Worm (Caenorhabditis elegans): ENCODE measurements around the gene lgc-31.

The lgc-31 gene

DNA sequence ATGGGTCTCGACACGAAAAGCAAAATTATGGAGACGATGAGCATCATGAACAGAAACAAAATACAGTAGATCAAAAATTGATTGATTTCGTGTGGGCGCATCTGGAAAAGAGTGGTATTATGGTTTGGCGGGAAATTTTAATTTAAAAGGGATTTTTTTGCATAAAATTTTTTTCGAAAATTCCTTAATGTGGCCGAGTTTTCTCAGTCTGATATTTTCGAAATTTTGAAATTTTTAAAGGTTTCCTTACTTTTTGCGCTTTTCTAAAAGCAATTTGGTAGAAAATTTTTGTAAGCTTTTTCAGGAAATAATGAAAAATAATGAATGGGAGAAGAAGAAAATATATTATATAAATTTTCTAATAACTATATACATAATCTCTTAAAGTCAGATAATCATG lies 12.0 kb upstream of the lgc-31 start, which contains the start of gene F21A3.2:
F21A3.2 (minus strand) TSS at position 101 of the 400 bp plus-strand sequence.
- no peak for TF ChIP-seq tab-1 (GFP tag; IDR thresholded peaks at IDR 0.05)
- TF ChIP-seq flt-1 (GFP tag; IDR thresholded peaks at IDR 0.05): no peak
- no peak for TF ChIP-seq ztf-29 (GFP tag; IDR thresholded peaks at IDR 0.05)
- no peak for TF ChIP-seq cog-1 (tag; optimal IDR thresholded peaks at IDR 0.05)
- TF ChIP-seq ref-1 (GFP tag; conservative IDR thresholded peaks at IDR 0.05): no peak
- no peak for TF ChIP-seq ztf-23 (GFP tag; IDR thresholded peaks at IDR 0.05)
- no peak for TF ChIP-seq med-1 (GFP tag; optimal IDR thresholded peaks at IDR 0.05; ENCODE audit: insufficient read depth)
- no peak for TF ChIP-seq T22C8.4 (GFP tag; IDR thresholded peaks at IDR 0.05)
- no peak for TF ChIP-seq klf-2 (GFP tag; conservative IDR thresholded peaks at IDR 0.05)

DNA sequence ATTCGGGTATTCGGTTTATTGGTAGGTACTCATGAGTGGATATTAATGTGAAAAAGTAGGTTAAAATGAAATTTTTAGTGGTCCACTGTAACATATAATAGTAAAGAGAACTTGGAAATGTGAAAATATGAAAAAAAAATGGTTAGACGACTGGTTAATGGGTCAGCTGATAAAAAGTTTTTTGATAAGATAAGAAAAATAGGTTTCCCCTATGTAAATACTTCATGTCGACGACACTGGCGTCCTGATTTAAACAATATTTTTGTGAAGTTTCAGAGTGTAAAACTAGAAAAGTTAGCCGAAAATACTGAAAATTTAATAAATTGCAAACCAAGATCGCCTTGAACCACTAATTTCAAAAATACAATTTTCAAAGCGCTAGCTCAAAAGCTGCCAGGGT lies 11.3 kb upstream of the lgc-31 start, which contains the start of gene F21A3.11:
F21A3.11 (minus strand) TSS at position 117 of the 400 bp plus-strand sequence.
- TF ChIP-seq ztf-23 (GFP tag; IDR thresholded peaks at IDR 0.05) (no peak), tab-1 (GFP tag; IDR thresholded peaks at IDR 0.05) (no peak), ztf-29 (GFP tag; IDR thresholded peaks at IDR 0.05) (no peak), flt-1 (GFP tag; IDR thresholded peaks at IDR 0.05) (no peak), cog-1 (tag; optimal IDR thresholded peaks at IDR 0.05) (no peak), med-1 (GFP tag; optimal IDR thresholded peaks at IDR 0.05; ENCODE audit: insufficient read depth) (no peak), klf-2 (GFP tag; conservative IDR thresholded peaks at IDR 0.05) (no peak), ref-1 (GFP tag; conservative IDR thresholded peaks at IDR 0.05) (no peak), T22C8.4 (GFP tag; IDR thresholded peaks at IDR 0.05) (no peak)

DNA sequence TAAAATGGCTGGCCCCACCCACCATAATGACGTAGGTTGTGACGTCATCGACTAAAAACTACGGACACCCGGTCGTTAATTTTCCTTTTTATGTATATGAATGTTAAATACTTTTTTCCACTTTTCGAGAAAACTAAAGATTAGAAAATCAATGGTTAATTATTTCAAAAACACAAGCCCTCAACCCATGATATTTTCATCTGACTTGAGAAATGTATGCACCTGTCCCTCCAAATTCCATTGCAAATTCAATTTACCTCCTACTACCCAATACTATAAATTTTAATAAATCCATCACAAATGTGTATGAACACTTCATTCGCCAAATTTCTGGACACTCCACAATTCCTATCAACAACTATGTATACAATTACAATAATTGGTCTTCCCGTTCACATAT lies 7.2 kb upstream of the lgc-31 start, which contains the start of gene srh-276:
srh-276 (plus strand) TSS at position 301 of the 400 bp plus-strand sequence.
- TF ChIP-seq ztf-23 (GFP tag; IDR thresholded peaks at IDR 0.05) (no peak), T22C8.4 (GFP tag; IDR thresholded peaks at IDR 0.05) (no peak), ref-1 (GFP tag; conservative IDR thresholded peaks at IDR 0.05) (no peak), med-1 (GFP tag; optimal IDR thresholded peaks at IDR 0.05; ENCODE audit: insufficient read depth) (no peak), flt-1 (GFP tag; IDR thresholded peaks at IDR 0.05) (no peak), cog-1 (tag; optimal IDR thresholded peaks at IDR 0.05) (no peak), tab-1 (GFP tag; IDR thresholded peaks at IDR 0.05) (no peak), klf-2 (GFP tag; conservative IDR thresholded peaks at IDR 0.05) (no peak), ztf-29 (GFP tag; IDR thresholded peaks at IDR 0.05) (no peak)

DNA sequence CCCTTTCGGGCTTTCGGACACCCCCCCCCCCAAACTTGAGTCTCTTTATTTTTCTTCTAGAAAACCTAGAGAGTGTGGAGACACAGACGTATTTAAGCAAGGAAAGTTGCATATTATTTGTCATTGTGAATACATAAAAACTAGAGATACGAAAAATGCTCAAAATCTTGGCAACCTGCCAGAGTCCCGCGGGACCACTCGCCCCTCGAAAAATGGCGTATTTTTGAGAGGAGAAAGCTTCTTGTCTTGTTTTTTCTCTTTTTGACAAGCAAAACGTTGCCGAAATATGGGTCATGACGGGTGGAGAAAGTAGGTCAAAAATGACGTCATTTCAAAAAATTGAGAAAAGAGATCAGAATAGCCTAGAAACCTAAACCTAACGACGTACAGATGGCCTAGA lies 1.4 kb downstream of the lgc-31 start:
- TF ChIP-seq med-1 (GFP tag; optimal IDR thresholded peaks at IDR 0.05; ENCODE audit: insufficient read depth) (no peak), cog-1 (tag; optimal IDR thresholded peaks at IDR 0.05) (no peak), tab-1 (GFP tag; IDR thresholded peaks at IDR 0.05) (no peak), ref-1 (GFP tag; conservative IDR thresholded peaks at IDR 0.05) (no peak), flt-1 (GFP tag; IDR thresholded peaks at IDR 0.05) (no peak), ztf-23 (GFP tag; IDR thresholded peaks at IDR 0.05) (no peak), klf-2 (GFP tag; conservative IDR thresholded peaks at IDR 0.05) (no peak), ztf-29 (GFP tag; IDR thresholded peaks at IDR 0.05) (no peak), T22C8.4 (GFP tag; IDR thresholded peaks at IDR 0.05) (no peak)

DNA sequence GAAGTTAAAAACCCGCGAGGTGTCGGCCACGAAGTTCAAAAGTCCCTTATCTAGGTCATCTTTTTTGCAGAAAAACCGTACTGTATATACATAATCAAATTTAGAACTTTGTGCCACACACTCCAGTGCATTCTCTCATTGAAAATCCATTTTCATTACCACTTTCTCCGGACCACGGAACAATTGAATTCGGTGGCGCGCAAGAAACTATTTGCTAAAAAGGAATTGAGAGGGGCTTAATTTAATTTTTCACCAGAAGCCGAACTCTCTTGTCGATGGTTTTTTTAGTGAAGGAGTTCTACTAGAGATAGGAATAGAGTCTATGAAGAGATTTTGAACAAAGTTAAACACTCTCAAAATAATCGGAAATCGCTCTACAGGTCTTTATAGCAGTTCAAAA lies 2.0 kb downstream of the lgc-31 start:
- TF ChIP-seq T22C8.4 (GFP tag; IDR thresholded peaks at IDR 0.05) (no peak), cog-1 (tag; optimal IDR thresholded peaks at IDR 0.05) (no peak), ztf-23 (GFP tag; IDR thresholded peaks at IDR 0.05) (no peak), flt-1 (GFP tag; IDR thresholded peaks at IDR 0.05) (no peak), klf-2 (GFP tag; conservative IDR thresholded peaks at IDR 0.05) (no peak), tab-1 (GFP tag; IDR thresholded peaks at IDR 0.05) (no peak), ztf-29 (GFP tag; IDR thresholded peaks at IDR 0.05) (no peak), ref-1 (GFP tag; conservative IDR thresholded peaks at IDR 0.05) (no peak)

DNA sequence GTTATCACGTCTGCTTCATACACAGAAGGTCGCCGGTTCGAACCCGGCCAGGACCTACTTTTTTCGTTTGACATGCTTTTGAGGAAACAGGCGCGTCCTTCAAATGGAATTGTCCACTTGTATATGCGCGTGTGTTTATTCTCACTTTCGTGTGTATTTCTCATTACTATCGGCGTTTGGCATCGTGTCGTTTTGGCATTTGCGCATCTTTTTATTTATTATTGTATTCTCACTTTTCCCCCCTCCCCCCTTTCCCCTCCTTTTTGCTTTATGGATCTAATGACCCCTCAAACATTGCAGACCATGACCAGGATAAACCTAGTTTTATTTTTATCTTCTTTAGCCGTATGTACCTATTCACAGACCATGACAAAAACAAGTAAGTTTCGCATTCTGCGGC lies 4.4 kb downstream of the lgc-31 start, which contains the start of gene F21A3.3:
F21A3.3 (plus strand) TSS at position 301 of the 400 bp plus-strand sequence.
- TF ChIP-seq ztf-29 (GFP tag; IDR thresholded peaks at IDR 0.05): no peak
- no peak for TF ChIP-seq med-1 (GFP tag; optimal IDR thresholded peaks at IDR 0.05; ENCODE audit: insufficient read depth)
- TF ChIP-seq T22C8.4 (GFP tag; IDR thresholded peaks at IDR 0.05): no peak
- TF ChIP-seq flt-1 (GFP tag; IDR thresholded peaks at IDR 0.05): no peak
- TF ChIP-seq ztf-23 (GFP tag; IDR thresholded peaks at IDR 0.05): no peak

DNA sequence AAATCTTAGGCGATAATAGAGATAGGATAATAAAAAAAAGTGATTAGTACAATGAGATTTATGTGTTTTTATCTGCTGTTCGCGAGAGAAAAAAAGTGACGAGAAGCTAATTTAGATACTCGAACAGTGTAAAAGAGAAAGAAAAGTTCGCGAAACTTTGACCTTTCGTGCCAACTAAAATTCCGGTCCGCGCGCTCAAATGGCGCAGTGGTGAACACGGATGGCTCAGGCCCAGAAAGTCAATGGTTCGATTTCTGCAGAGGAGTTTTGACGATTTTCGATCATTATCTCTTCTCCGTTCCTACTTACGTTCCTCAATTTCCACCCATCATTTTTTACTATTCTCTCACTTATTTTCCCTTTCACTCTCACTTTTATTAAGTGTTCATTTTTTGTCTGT lies 5.3 kb downstream of the lgc-31 start:
- no peak for TF ChIP-seq klf-2 (GFP tag; conservative IDR thresholded peaks at IDR 0.05)
- TF ChIP-seq ref-1 (GFP tag; conservative IDR thresholded peaks at IDR 0.05): no peak
- no peak for TF ChIP-seq cog-1 (tag; optimal IDR thresholded peaks at IDR 0.05)
- no peak for TF ChIP-seq ztf-29 (GFP tag; IDR thresholded peaks at IDR 0.05)
- TF ChIP-seq tab-1 (GFP tag; IDR thresholded peaks at IDR 0.05): no peak
- no peak for TF ChIP-seq ztf-23 (GFP tag; IDR thresholded peaks at IDR 0.05)
- no peak for TF ChIP-seq T22C8.4 (GFP tag; IDR thresholded peaks at IDR 0.05)
- TF ChIP-seq med-1 (GFP tag; optimal IDR thresholded peaks at IDR 0.05; ENCODE audit: insufficient read depth): no peak
- no peak for TF ChIP-seq flt-1 (GFP tag; IDR thresholded peaks at IDR 0.05)

DNA sequence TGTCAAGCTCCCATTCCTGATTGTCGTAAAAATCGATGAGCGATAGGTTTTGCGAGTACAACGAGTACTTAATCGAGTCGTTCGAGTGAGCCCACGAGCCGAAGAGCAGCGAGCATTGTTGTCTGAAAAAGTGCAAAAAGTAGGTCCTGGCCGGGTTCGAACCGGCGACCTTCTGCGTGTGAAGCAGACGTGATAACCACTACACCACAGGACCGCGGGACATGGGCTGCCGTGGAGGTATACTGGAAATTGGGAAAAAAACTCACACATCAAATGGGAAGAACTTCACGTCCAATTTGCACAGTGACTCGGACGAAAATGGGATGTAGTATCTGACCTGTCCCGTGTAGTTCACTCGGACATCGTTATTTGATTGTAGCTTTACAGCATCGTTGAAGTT lies 6.5 kb downstream of the lgc-31 start:
- TF ChIP-seq tab-1 (GFP tag; IDR thresholded peaks at IDR 0.05): no peak
- no peak for TF ChIP-seq med-1 (GFP tag; optimal IDR thresholded peaks at IDR 0.05; ENCODE audit: insufficient read depth)
- no peak for TF ChIP-seq flt-1 (GFP tag; IDR thresholded peaks at IDR 0.05)
- TF ChIP-seq ztf-29 (GFP tag; IDR thresholded peaks at IDR 0.05): no peak
- no peak for TF ChIP-seq klf-2 (GFP tag; conservative IDR thresholded peaks at IDR 0.05)
- TF ChIP-seq ref-1 (GFP tag; conservative IDR thresholded peaks at IDR 0.05): no peak
- TF ChIP-seq ztf-23 (GFP tag; IDR thresholded peaks at IDR 0.05): no peak
- no peak for TF ChIP-seq cog-1 (tag; optimal IDR thresholded peaks at IDR 0.05)
- TF ChIP-seq T22C8.4 (GFP tag; IDR thresholded peaks at IDR 0.05): no peak

DNA sequence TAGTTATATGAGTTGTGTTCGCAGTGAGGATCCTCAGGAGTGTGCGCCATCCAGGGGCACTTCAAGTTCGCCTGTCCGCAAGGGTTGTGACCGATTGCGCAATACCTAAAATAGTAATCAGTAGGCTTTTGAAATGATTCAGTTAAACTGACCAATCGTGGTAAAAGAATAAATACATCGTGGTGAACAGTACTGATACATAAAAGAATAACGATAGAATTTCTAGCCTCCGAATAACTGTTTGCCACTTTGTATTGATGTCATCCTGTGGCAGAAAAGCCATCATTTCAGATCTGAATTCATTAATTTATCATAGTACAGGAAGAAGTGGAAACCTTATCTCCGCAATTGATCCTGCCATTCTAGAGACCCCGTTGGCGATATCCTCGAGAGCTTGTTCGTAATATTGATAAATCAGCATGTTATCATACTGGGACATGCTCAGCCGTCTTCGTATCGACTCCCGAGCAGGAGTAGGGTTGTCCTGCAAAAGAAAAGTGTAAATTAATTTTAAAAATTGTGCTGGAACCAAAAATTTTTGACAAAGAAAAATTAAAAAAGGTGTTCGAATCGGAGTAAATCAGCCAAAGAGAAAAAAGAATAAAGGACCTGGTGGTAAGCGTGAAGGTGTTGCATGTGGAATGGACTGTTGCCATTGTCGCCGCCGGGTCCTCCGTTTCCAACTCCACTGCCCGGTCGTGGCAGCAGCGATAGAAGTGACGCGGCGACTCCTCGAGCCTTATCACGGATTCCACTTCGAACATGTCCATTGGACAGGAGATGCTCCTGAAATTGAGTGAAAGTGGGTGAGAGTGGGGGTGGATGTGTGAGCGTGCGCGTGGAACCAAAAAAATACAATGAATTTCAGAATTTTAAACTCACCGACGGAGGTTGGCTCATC lies 8.7 kb downstream of the lgc-31 start:
- TF ChIP-seq tab-1 (GFP tag; IDR thresholded peaks at IDR 0.05): no peak
- no peak for TF ChIP-seq med-1 (GFP tag; optimal IDR thresholded peaks at IDR 0.05; ENCODE audit: insufficient read depth)
- TF ChIP-seq ref-1 (GFP tag; conservative IDR thresholded peaks at IDR 0.05): no peak
- no peak for TF ChIP-seq flt-1 (GFP tag; IDR thresholded peaks at IDR 0.05)
- TF ChIP-seq klf-2 (GFP tag; conservative IDR thresholded peaks at IDR 0.05): no peak
- TF ChIP-seq ztf-23 (GFP tag; IDR thresholded peaks at IDR 0.05): no peak
- no peak for TF ChIP-seq cog-1 (tag; optimal IDR thresholded peaks at IDR 0.05)
- no peak for TF ChIP-seq ztf-29 (GFP tag; IDR thresholded peaks at IDR 0.05)
- no peak for TF ChIP-seq T22C8.4 (GFP tag; IDR thresholded peaks at IDR 0.05)

Measured in whole organism, midembryonic.